Fruit fly (Drosophila melanogaster): Measurements from ENCODE around the gene CG46383.

DNA sequence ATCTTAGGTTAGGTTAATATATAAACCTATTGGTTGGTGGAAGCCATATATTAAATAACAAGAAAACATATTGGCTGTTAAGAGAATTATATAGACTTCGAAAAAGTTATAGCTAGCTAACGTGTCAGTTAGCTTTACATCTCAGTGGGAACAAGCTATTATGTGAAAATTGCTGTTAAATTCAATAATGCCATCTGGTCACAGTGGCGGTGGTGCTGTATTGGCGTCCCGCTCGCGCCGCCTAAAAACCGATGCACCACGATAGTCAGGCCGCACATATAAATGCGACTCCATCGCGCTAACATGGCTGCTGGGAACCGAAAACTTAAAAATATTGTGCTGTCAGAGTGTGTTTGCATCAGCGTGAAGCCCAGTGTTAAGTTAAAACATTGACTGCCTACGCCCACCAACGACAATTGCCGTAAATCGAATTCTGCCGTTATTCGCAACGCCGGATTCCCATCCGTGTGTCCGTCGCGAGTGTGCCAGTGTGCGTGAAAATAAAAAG is 22.3 kb upstream of the CG46383 start, which contains the start of gene Hel89B:
- TF ChIP-seq ac (GFP tag; optimal IDR thresholded peaks at IDR 0.05), result no peak
- TF ChIP-seq CG17359 (tag; optimal IDR thresholded peaks at IDR 0.05), result peak; percentile 52
- peak; percentile 2 for TF ChIP-seq CG3407 (GFP tag; optimal IDR thresholded peaks at IDR 0.05)
- no peak for TF ChIP-seq CG11696 (GFP tag; IDR thresholded peaks at IDR 0.05)

All from whole organism, embryonic.